Fruit fly (Drosophila melanogaster): ENCODE results near the gene CG12531.

CG12531 gene

dm6 chrX:19712898-19713627 is 5.7 kb upstream of the CG12531 start, which contains the start of gene meso18E (continued):
- TF ChIP-seq Pdp1 (GFP tag; optimal IDR thresholded peaks at IDR 0.05) (no peak), odd (GFP tag; optimal IDR thresholded peaks at IDR 0.05) (no peak), BEAF-32 (GFP tag; optimal IDR thresholded peaks at IDR 0.05) (no peak), grau (tag; optimal IDR thresholded peaks at IDR 0.05) (no peak), CG1603 (tag; optimal IDR thresholded peaks at IDR 0.05) (no peak), twi (tag; optimal IDR thresholded peaks at IDR 0.05) (peak; percentile 91), CG15011 (GFP tag; optimal IDR thresholded peaks at IDR 0.05) (no peak), luna (GFP tag; optimal IDR thresholded peaks at IDR 0.05) (no peak)

dm6 chrX:19714816-19715215 is 3.9 kb upstream of the CG12531 start:
- TF ChIP-seq CG12769 (tag; optimal IDR thresholded peaks at IDR 0.05) (peak; percentile 39), Med (GFP tag) (peak; percentile 52), grau (tag; optimal IDR thresholded peaks at IDR 0.05) (peak; percentile 70), unc-4 (GFP tag; IDR thresholded peaks at IDR 0.05; ENCODE audit: partially characterized antibody) (no peak), pum (GFP tag; optimal IDR thresholded peaks at IDR 0.05) (no peak), Deaf1 (tag; optimal IDR thresholded peaks at IDR 0.05) (peak; percentile 77), CG10543 (GFP tag; optimal IDR thresholded peaks at IDR 0.05) (peak; percentile 12), odd (GFP tag; optimal IDR thresholded peaks at IDR 0.05) (no peak), Oaz (GFP tag; IDR thresholded peaks at IDR 0.05) (no peak)

dm6 chrX:19716325-19716917 is 2.3 kb upstream of the CG12531 start:
- no peak for TF ChIP-seq dm (GFP tag; optimal IDR thresholded peaks at IDR 0.05)
- no peak for TF ChIP-seq Nf-YA (GFP tag; IDR thresholded peaks at IDR 0.05)
- TF ChIP-seq Abd-B (GFP tag; optimal IDR thresholded peaks at IDR 0.05): no peak
- TF ChIP-seq abd-A (tag; optimal IDR thresholded peaks at IDR 0.05): no peak
- TF ChIP-seq zf30C (GFP tag; optimal IDR thresholded peaks at IDR 0.05): peak; percentile 71
- peak; percentile 64; the same call in 2 of the 3 replicates for TF ChIP-seq CG17361 (GFP tag; IDR thresholded peaks at IDR 0.05)
- no peak for TF ChIP-seq CG10565 (GFP tag; optimal IDR thresholded peaks at IDR 0.05)
- TF ChIP-seq CG15269 (tag; optimal IDR thresholded peaks at IDR 0.05): no peak
- TF ChIP-seq CG10366 (GFP tag; IDR thresholded peaks at IDR 0.05): no peak
- peak; percentile 10 for TF ChIP-seq CG33557 (GFP tag; optimal IDR thresholded peaks at IDR 0.05)
- no peak for TF ChIP-seq CG9932 (GFP tag; IDR thresholded peaks at IDR 0.05)
- no peak for TF ChIP-seq CG7357 (GFP tag; IDR thresholded peaks at IDR 0.05)
- TF ChIP-seq gem (tag; optimal IDR thresholded peaks at IDR 0.05): peak; percentile 27
- no peak for TF ChIP-seq CG17802 (tag; optimal IDR thresholded peaks at IDR 0.05)
- peak; percentile 42 for TF ChIP-seq CG18262 (tag; optimal IDR thresholded peaks at IDR 0.05)
- TF ChIP-seq CG12391 (tag; optimal IDR thresholded peaks at IDR 0.05): peak; percentile 8
- TF ChIP-seq CG10979 (tag; optimal IDR thresholded peaks at IDR 0.05): peak; percentile 16
- peak in 1 of 3 experiments; percentile 44 for TF ChIP-seq lola (GFP tag; optimal IDR thresholded peaks at IDR 0.05)
- TF ChIP-seq Aef1 (GFP tag; IDR thresholded peaks at IDR 0.05): no peak
- no peak for TF ChIP-seq cwo (GFP tag; optimal IDR thresholded peaks at IDR 0.05)
- no peak for TF ChIP-seq CG8388 (GFP tag; optimal IDR thresholded peaks at IDR 0.05)
- TF ChIP-seq Med (GFP tag): peak; percentile 31
- peak; percentile 2 for TF ChIP-seq CG10267 (tag; optimal IDR thresholded peaks at IDR 0.05)
- peak; percentile 81 for TF ChIP-seq sens (GFP tag)
- peak; percentile 4 for TF ChIP-seq CG14710 (tag; optimal IDR thresholded peaks at IDR 0.05)
- no peak for TF ChIP-seq vfl (GFP tag; optimal IDR thresholded peaks at IDR 0.05)
- no peak for TF ChIP-seq Sox102F (GFP tag; optimal IDR thresholded peaks at IDR 0.05)
- peak; percentile 92 for TF ChIP-seq twi (tag; optimal IDR thresholded peaks at IDR 0.05)
- TF ChIP-seq Six4 (GFP tag; optimal IDR thresholded peaks at IDR 0.05): no peak
- TF ChIP-seq CG3281 (GFP tag; optimal IDR thresholded peaks at IDR 0.05): no peak
- TF ChIP-seq dmrt11E (tag; optimal IDR thresholded peaks at IDR 0.05): peak; percentile 39
